Worm (Caenorhabditis elegans) whole organism, mixed stage, embryonic: ENCODE measurements around the gene rpi-1.

ENCODE experiments used
- M03D4.4 ChIP-seq: sonication (generic microtip); optimal IDR thresholded peaks from 2 replicates; lab custom pipeline; 2017; ENCODE audit warnings: mild to moderate bottlenecking, missing genetic modification characterization, missing compliant biosample characterization
- elt-1 ChIP-seq: sonication (generic microtip); optimal IDR thresholded peaks from 2 replicates; lab custom pipeline; 2017; ENCODE audit warnings: missing genetic modification characterization, mild to moderate bottlenecking, missing compliant biosample characterization, antibody characterized with exemption, moderate library complexity, borderline replicate concordance; ENCODE audit not compliant: insufficient read depth
- elt-3 ChIP-seq: fragments of 150-350 bp; optimal IDR thresholded peaks from 2 replicates; lab custom pipeline; 2014; ENCODE audit warnings: missing biosample characterization, missing genetic modification characterization
- nhr-237 ChIP-seq: fragments of 150-350 bp; optimal IDR thresholded peaks from 2 replicates; lab custom pipeline; 2014; ENCODE audit warnings: missing biosample characterization, missing genetic modification characterization

- TF ChIP-seq nhr-237 (tag; lab: Kevin White, UChicago): no peak
- TF ChIP-seq elt-1 (tag; lab: Kevin White, UChicago): no peak
- no peak for TF ChIP-seq M03D4.4 (tag; lab: Kevin White, UChicago)
- no peak for TF ChIP-seq elt-3 (tag; lab: Kevin White, UChicago)
Observed at ce11 chrII:13974136-13974535, 11.9 kb upstream of the rpi-1 start.
